Worm (Caenorhabditis elegans): Measurements from ENCODE around the gene mpz-4.

- TF ChIP-seq him-1 (tag; optimal IDR thresholded peaks at IDR 0.05), result no peak
- TF ChIP-seq dao-5 (tag; optimal IDR thresholded peaks at IDR 0.05), result no peak
Measured at ce11 chrIV:4864524-4864923, 37.4 kb upstream of the mpz-4 start.

All from whole organism, L4/young adult.